Worm (Caenorhabditis elegans): Measurements from ENCODE around the gene csq-1.

DNA sequence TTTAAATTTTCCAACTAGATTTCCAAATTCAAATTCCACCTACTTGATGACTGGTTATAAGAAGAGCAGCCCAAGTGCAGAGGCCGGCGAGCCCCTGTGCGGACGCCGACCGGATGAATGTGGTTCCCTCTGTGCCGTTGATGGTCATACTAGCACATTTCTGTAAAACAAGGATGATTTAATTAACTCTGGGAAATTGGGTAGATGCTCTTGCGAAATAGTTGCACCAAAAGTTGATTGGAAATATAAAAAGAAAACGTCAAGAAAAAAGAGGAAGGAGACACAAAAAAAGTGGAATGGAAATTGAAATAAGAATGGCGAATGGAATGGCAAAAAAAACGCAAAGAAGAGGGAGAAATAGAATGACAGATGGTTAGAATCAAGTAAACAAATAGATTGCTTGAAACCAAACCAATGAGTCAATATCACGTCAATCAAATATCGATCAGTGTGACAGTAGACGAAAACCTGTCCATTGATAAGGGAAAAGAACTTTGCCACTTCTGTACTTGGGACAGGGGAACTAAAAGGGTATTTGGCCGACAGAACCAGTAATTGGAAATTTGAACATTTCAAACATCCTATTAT is 22.1 kb downstream of the csq-1 start, which contains the start of gene tmem-184:
- TF ChIP-seq ztf-28 (GFP tag; IDR thresholded peaks at IDR 0.05): no peak
- no peak for TF ChIP-seq sea-2 (GFP tag; IDR thresholded peaks at IDR 0.05)
- TF ChIP-seq B0261.1 (tag; optimal IDR thresholded peaks at IDR 0.05): no peak
- TF ChIP-seq Y53F4B.3 (GFP tag; IDR thresholded peaks at IDR 0.05): no peak
- TF ChIP-seq ceh-100 (GFP tag; IDR thresholded peaks at IDR 0.05): no peak
- no peak for TF ChIP-seq snpc-4 (GFP tag; optimal IDR thresholded peaks at IDR 0.05)
- peak in 2 of 4 experiments; percentile 14 to 41 for TF ChIP-seq snpc-4 (tag; optimal IDR thresholded peaks at IDR 0.05)
- no peak for TF ChIP-seq athp-1 (tag; optimal IDR thresholded peaks at IDR 0.05)
- no peak for TF ChIP-seq ccch-3 (GFP tag; optimal IDR thresholded peaks at IDR 0.05)
- no peak for TF ChIP-seq F23B12.7 (tag; optimal IDR thresholded peaks at IDR 0.05; ENCODE audit: insufficient read depth)
- peak; percentile 97 for TF ChIP-seq unc-62 (GFP tag; optimal IDR thresholded peaks at IDR 0.05)

Data from whole organism, young adult.